Fruit fly (Drosophila melanogaster) whole organism, pupa: ENCODE results near the gene tacc.

ENCODE experiments used
- CG10348 ChIP-seq: fragments of 200-800 bp; sonication (Bioruptor generic); IDR thresholded peaks from 2 replicates; pipeline ENCODE4 v1.3.6; 2022; ENCODE audit warnings: missing biosample characterization, missing genetic modification characterization
- CG12605 ChIP-seq: fragments of 200-800 bp; sonication (Bioruptor generic); IDR thresholded peaks from 2 replicates; pipeline ENCODE4 v1.3.6; 2022; ENCODE audit warnings: missing biosample characterization, missing genetic modification characterization
- CG13204 ChIP-seq: fragments of 200-800 bp; sonication (Bioruptor generic); optimal IDR thresholded peaks from 2 replicates; lab custom pipeline; 2018; ENCODE audit warnings: missing biosample characterization, mild to moderate bottlenecking, missing genetic modification characterization, moderate library complexity
- CG14655 ChIP-seq: fragments of 200-800 bp; sonication (Bioruptor generic); optimal IDR thresholded peaks from 3 replicates; lab custom pipeline; 2017; ENCODE audit warnings: mild to moderate bottlenecking, missing biosample characterization, missing genetic modification reagents, missing genetic modification characterization
- CG17806 ChIP-seq: fragments of 200-800 bp; sonication (Bioruptor generic); optimal IDR thresholded peaks from 2 replicates; lab custom pipeline; 2018; ENCODE audit warnings: missing biosample characterization, mild to moderate bottlenecking, missing genetic modification characterization, moderate library complexity
- CG32121 ChIP-seq: fragments of 200-800 bp; sonication (Bioruptor generic); IDR thresholded peaks from 2 replicates; pipeline ENCODE4 v1.3.6; 2022; ENCODE audit warnings: missing biosample characterization, missing genetic modification characterization
- CG34367 ChIP-seq: fragments of 200-800 bp; sonication (Bioruptor generic); optimal IDR thresholded peaks from 2 replicates; lab custom pipeline; 2018; ENCODE audit warnings: missing biosample characterization, mild to moderate bottlenecking, missing genetic modification characterization
- CG4496 ChIP-seq: fragments of 200-800 bp; sonication (Bioruptor generic); IDR thresholded peaks from 3 replicates; pipeline ENCODE4 v1.3.6; 2022; ENCODE audit warnings: missing biosample characterization, missing genetic modification characterization
- CG8159 ChIP-seq: fragments of 200-800 bp; sonication (Bioruptor generic); optimal IDR thresholded peaks from 3 replicates; lab custom pipeline; 2018; ENCODE audit warnings: missing biosample characterization, mild to moderate bottlenecking, missing genetic modification characterization, moderate library complexity
- CG8301 ChIP-seq: fragments of 200-800 bp; sonication (Bioruptor generic); optimal IDR thresholded peaks from 2 replicates; lab custom pipeline; 2018; ENCODE audit warnings: missing biosample characterization, mild to moderate bottlenecking, missing genetic modification characterization
- CG9948 ChIP-seq: fragments of 200-800 bp; sonication (Bioruptor generic); optimal IDR thresholded peaks from 2 replicates; lab custom pipeline; 2018; ENCODE audit warnings: missing biosample characterization, mild to moderate bottlenecking, missing genetic modification characterization, moderate library complexity
- D1 ChIP-seq: fragments of 200-800 bp; sonication (Bioruptor generic); optimal IDR thresholded peaks from 2 replicates; lab custom pipeline; 2018; ENCODE audit warnings: missing biosample characterization, mild to moderate bottlenecking, missing genetic modification characterization, moderate library complexity
- EcR ChIP-seq: fragments of 200-800 bp; sonication (Bioruptor generic); optimal IDR thresholded peaks from 3 replicates; lab custom pipeline; 2019; ENCODE audit warnings: missing biosample characterization, missing genetic modification characterization, mild to moderate bottlenecking, moderate library complexity, missing genetic modification reagents
- Ets98B ChIP-seq: fragments of 200-800 bp; sonication (Bioruptor generic); IDR thresholded peaks from 2 replicates; pipeline ENCODE4 v1.3.6; 2022; ENCODE audit warnings: missing biosample characterization, missing genetic modification characterization
- Pif1A ChIP-seq: fragments of 200-800 bp; sonication (Bioruptor generic); optimal IDR thresholded peaks from 3 replicates; lab custom pipeline; 2016; ENCODE audit warnings: missing biosample characterization, missing genetic modification characterization
- Pif1B ChIP-seq: fragments of 200-800 bp; sonication (Bioruptor generic); optimal IDR thresholded peaks from 3 replicates; lab custom pipeline; 2016; ENCODE audit warnings: missing biosample characterization, missing genetic modification characterization
- Snoo ChIP-seq: fragments of 200-800 bp; sonication (Bioruptor generic); optimal IDR thresholded peaks from 3 replicates; lab custom pipeline; 2017; ENCODE audit warnings: missing biosample characterization, mild to moderate bottlenecking, missing genetic modification characterization, inconsistent platforms
- fd96Ca ChIP-seq: fragments of 200-800 bp; sonication (Bioruptor generic); IDR thresholded peaks from 3 replicates; pipeline ENCODE4 v1.3.6; 2022; ENCODE audit warnings: missing biosample characterization, missing genetic modification characterization
- gl ChIP-seq: fragments of 200-800 bp; sonication (Bioruptor generic); optimal IDR thresholded peaks from 2 replicates; lab custom pipeline; 2018; ENCODE audit warnings: missing biosample characterization, mild to moderate bottlenecking, missing genetic modification characterization
- rn ChIP-seq: fragments of 200-800 bp; sonication (Bioruptor generic); IDR thresholded peaks from 2 replicates; pipeline ENCODE4 v1.3.6; 2022; ENCODE audit warnings: missing biosample characterization, missing genetic modification characterization

The tacc gene

DNA sequence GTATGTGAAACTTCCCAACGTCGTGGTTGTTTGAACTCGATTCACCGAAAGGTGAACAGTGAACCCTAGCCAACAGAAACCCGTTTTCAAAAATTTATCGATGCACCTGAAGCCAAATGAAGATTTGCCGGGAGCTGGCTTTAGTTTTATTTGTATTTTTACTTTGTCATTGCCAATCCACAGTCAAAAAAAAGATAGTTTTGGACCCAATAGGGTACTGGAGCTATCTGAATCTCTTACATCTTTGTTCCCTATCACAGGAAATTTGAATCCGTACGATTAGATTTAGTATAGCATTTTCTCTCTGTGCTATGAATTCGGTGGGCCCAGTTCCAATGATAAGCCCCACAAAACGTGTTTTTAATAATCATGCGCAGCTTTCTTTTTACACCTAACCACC is 17.9 kb downstream of the tacc start:
- TF ChIP-seq CG32121, result no peak
- TF ChIP-seq Ets98B (GFP tag; lab: Robert Waterston, UW), result peak; percentile 34; the same call in 1 of the 2 replicates
- TF ChIP-seq EcR (GFP tag; lab: Kevin White, UChicago), result peak; percentile 59
- peak; percentile 24 for TF ChIP-seq CG8301 (tag; lab: Kevin White, UChicago)
- no peak for TF ChIP-seq Pif1A
- TF ChIP-seq CG8159 (tag; lab: Kevin White, UChicago), result no peak
- no peak for TF ChIP-seq D1 (tag; lab: Kevin White, UChicago)
- no peak for TF ChIP-seq rn (GFP tag; lab: Robert Waterston, UW)
- peak; percentile 38 for TF ChIP-seq Pif1B (GFP tag; lab: Kevin White, UChicago)
- no peak for TF ChIP-seq gl (tag; lab: Kevin White, UChicago)
- no peak for TF ChIP-seq CG13204 (GFP tag; lab: Kevin White, UChicago)
- no peak for TF ChIP-seq CG34367 (tag; lab: Kevin White, UChicago)
- peak; percentile 26; the same call in 1 of the 3 replicates for TF ChIP-seq fd96Ca (GFP tag; lab: Robert Waterston, UW)
- TF ChIP-seq CG9948 (tag; lab: Kevin White, UChicago), result no peak
- TF ChIP-seq CG17806 (tag; lab: Kevin White, UChicago), result no peak
- TF ChIP-seq CG4496 (GFP tag; lab: Robert Waterston, UW), result no peak
- no peak for TF ChIP-seq CG12605 (GFP tag; lab: Robert Waterston, UW)
- TF ChIP-seq CG14655 (GFP tag; lab: Kevin White, UChicago), result peak; percentile 34

- no peak for TF ChIP-seq CG12605 (GFP tag; lab: Robert Waterston, UW)
- TF ChIP-seq Ets98B (GFP tag; lab: Robert Waterston, UW), result no peak
- TF ChIP-seq Pif1A, result no peak
- TF ChIP-seq CG13204 (GFP tag; lab: Kevin White, UChicago), result no peak
Measured at dm6 chr3R:4728448-4728847, 20.4 kb downstream of the tacc start.

DNA sequence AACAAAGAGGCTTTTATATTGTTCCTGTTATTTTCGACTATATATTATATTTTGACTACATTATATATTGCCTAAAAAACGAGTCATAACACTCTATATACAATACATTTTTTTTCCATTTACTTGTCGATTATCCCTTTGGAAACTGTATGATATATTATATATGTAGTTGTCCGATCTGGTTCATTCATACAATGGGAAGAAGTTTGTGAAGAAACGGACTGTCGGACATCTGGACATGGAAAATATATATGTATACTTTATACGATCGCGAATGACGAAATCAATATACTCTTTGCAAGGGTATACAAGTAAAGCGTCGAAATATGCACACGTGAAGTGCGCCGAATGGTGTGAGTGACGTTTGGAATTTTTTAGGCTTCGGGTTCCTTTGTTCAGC is 22.1 kb downstream of the tacc start:
- TF ChIP-seq rn (GFP tag; lab: Robert Waterston, UW), result no peak
- TF ChIP-seq CG13204 (GFP tag; lab: Kevin White, UChicago), result no peak

- TF ChIP-seq CG4496 (GFP tag; lab: Robert Waterston, UW), result peak; percentile 17; the same call in 1 of the 3 replicates
- no peak for TF ChIP-seq CG8301 (tag; lab: Kevin White, UChicago)
- TF ChIP-seq, all 21 proteins: peak for 1
Measured at dm6 chr3R:4726294-4726693, 22.6 kb downstream of the tacc start.

- TF ChIP-seq CG10348 (GFP tag; lab: Robert Waterston, UW), result no peak
- TF ChIP-seq CG13204 (GFP tag; lab: Kevin White, UChicago), result no peak
- peak; percentile 84 for TF ChIP-seq EcR (GFP tag; lab: Kevin White, UChicago)
Measured at dm6 chr3R:4725349-4725748, 23.5 kb downstream of the tacc start.

DNA sequence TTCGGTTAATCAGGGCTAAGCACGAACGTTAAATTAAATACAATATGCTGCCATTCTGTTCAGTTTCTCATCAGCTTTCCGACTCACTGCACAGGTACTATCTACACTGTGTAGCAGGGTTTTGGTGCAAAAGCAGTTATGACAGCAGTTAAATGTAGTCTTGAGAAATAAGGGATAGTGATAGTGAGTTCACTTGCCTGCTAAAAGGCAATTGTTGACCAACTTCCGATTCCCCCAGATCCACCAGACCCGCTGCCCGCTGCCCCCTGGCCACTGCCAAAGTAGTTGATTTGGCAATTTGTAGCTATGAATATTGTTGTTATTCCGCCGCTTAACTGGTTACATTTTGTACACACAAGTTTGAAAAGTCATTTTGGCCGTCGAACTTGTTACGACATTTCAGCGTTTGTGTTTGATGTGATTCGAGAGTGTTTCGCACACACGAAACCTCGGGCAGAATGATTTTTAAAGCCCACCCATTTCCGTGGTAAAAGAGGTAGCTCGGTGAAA is 24.5 kb downstream of the tacc start:
- TF ChIP-seq CG10348 (GFP tag; lab: Robert Waterston, UW), result no peak
- no peak for TF ChIP-seq Pif1A
- 0 out of 2 replicates have a peak, but pooled peaks have one; percentile 15 for TF ChIP-seq CG12605 (GFP tag; lab: Robert Waterston, UW)
- TF ChIP-seq CG32121, result peak; percentile 65
- no peak for TF ChIP-seq CG9948 (tag; lab: Kevin White, UChicago)
- TF ChIP-seq Pif1B (GFP tag; lab: Kevin White, UChicago), result no peak
- 0 out of 3 replicates have a peak, but pooled peaks have one; percentile 42 for TF ChIP-seq fd96Ca (GFP tag; lab: Robert Waterston, UW)
- no peak for TF ChIP-seq Snoo (tag; lab: Kevin White, UChicago)
- no peak for TF ChIP-seq CG8159 (tag; lab: Kevin White, UChicago)
- TF ChIP-seq CG4496 (GFP tag; lab: Robert Waterston, UW), result peak; percentile 59; the same call in 1 of the 3 replicates
- 0 out of 2 replicates have a peak, but pooled peaks have one; percentile 20 for TF ChIP-seq Ets98B (GFP tag; lab: Robert Waterston, UW)
- no peak for TF ChIP-seq CG17806 (tag; lab: Kevin White, UChicago)
- no peak for TF ChIP-seq D1 (tag; lab: Kevin White, UChicago)

DNA sequence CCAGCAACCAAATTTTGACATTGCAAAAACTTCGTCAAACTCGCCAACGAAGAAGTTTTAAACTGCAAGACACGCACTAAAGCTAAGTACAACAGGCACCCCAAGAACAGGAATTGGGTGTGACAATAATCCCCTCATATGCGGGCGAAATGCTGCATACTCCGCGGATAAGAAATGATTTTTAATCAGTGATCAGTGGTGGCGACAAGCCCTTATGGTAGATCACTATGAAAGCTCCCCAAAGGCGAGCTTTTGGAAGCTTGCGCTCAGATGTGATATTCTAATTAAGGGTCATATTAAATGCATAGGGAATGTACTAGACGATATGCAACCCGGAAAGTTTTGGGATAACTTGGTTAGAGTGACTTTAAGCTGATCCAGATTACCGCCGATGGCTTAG is 31.3 kb downstream of the tacc start:
- TF ChIP-seq CG9948 (tag; lab: Kevin White, UChicago) (no peak), Pif1B (GFP tag; lab: Kevin White, UChicago) (no peak), CG10348 (GFP tag; lab: Robert Waterston, UW) (no peak), CG34367 (tag; lab: Kevin White, UChicago) (no peak), D1 (tag; lab: Kevin White, UChicago) (no peak), CG17806 (tag; lab: Kevin White, UChicago) (no peak), Ets98B (GFP tag; lab: Robert Waterston, UW) (no peak), CG13204 (GFP tag; lab: Kevin White, UChicago) (no peak), Snoo (tag; lab: Kevin White, UChicago) (no peak), CG14655 (GFP tag; lab: Kevin White, UChicago) (no peak), Pif1A (no peak), CG8159 (tag; lab: Kevin White, UChicago) (no peak), CG8301 (tag; lab: Kevin White, UChicago) (no peak), CG32121 (no peak), EcR (GFP tag; lab: Kevin White, UChicago) (no peak), gl (tag; lab: Kevin White, UChicago) (no peak), rn (GFP tag; lab: Robert Waterston, UW) (no peak)
